Worm (Caenorhabditis elegans): ENCODE results near the gene F22F7.4.
"Not testable (repeated sequence)": the region's sequence is repeated elsewhere in the genome, so short reads cannot be mapped to it uniquely, and the experiment has no call there.

F22F7.4 gene

ce11 chrV:2085745-2086267 is 20.1 kb downstream of the F22F7.4 start, which contains the start of gene F36F12.3:
Gene F36F12.3 (plus strand): TSS chrV:2085795.
- TF ChIP-seq Y95B8A.8 (GFP tag; IDR thresholded peaks at IDR 0.05) (0 out of 2 replicates have a peak, but pooled peaks have one; percentile 15), F37B4.10 (GFP tag; IDR thresholded peaks at IDR 0.05) (0 out of 2 replicates have a peak, but pooled peaks have one; percentile 63), egrh-3 (GFP tag; IDR thresholded peaks at IDR 0.05) (peak; percentile 26; the same call in 1 of the 2 replicates), zfh-2 (GFP tag; conservative IDR thresholded peaks at IDR 0.05) (0 out of 2 replicates have a peak, but pooled peaks have one; percentile 11), rpc-1 (tag; optimal IDR thresholded peaks at IDR 0.05) (peak; percentile 20)
- not testable (repeated sequence) for TF ChIP-seq rpc-1 (optimal IDR thresholded peaks at IDR 0.05)

- 0 out of 2 replicates have a peak, but pooled peaks have one; percentile 51 for TF ChIP-seq ztf-25 (GFP tag; IDR thresholded peaks at IDR 0.05)
- no peak for TF ChIP-seq gei-17 (GFP tag; optimal IDR thresholded peaks at IDR 0.05)
- TF ChIP-seq nhr-120 (GFP tag; IDR thresholded peaks at IDR 0.05): no peak
- TF ChIP-seq egrh-3 (GFP tag; IDR thresholded peaks at IDR 0.05): peak; percentile 23; the same call in 1 of the 2 replicates
- TF ChIP-seq madf-6 (GFP tag; IDR thresholded peaks at IDR 0.05): no peak
- TF ChIP-seq zfh-2 (GFP tag; conservative IDR thresholded peaks at IDR 0.05): peak; percentile 56
- no peak for TF ChIP-seq snpc-1.1 (tag; optimal IDR thresholded peaks at IDR 0.05; ENCODE audit: insufficient read depth)
These were observed 22.0 kb downstream of the F22F7.4 start for ce11 chrV:2083869-2084268.

ce11 chrV:2081894-2082293 is 24.0 kb downstream of the F22F7.4 start:
- no peak for TF ChIP-seq mes-4 (tag; optimal IDR thresholded peaks at IDR 0.05)
- no peak for TF ChIP-seq B0336.3 (GFP tag; IDR thresholded peaks at IDR 0.05)
- TF ChIP-seq Y53F4B.3 (GFP tag; IDR thresholded peaks at IDR 0.05): no peak
- TF ChIP-seq madf-3 (GFP tag; IDR thresholded peaks at IDR 0.05): no peak
- TF ChIP-seq chd-7 (tag; optimal IDR thresholded peaks at IDR 0.05): no peak
- TF ChIP-seq fkh-3 (tag; optimal IDR thresholded peaks at IDR 0.05): no peak
- TF ChIP-seq tlf-1 (GFP tag; optimal IDR thresholded peaks at IDR 0.05): no peak
- no peak for TF ChIP-seq ekl-4 (GFP tag; IDR thresholded peaks at IDR 0.05)
- TF ChIP-seq athp-1 (tag; optimal IDR thresholded peaks at IDR 0.05): no peak
- TF ChIP-seq F10E7.11 (tag; optimal IDR thresholded peaks at IDR 0.05): no peak
- TF ChIP-seq let-607 (tag; optimal IDR thresholded peaks at IDR 0.05): no peak
- no peak for TF ChIP-seq lag-1 (GFP tag; IDR thresholded peaks at IDR 0.05)
- TF ChIP-seq ama-1 (optimal IDR thresholded peaks at IDR 0.05): no peak
- TF ChIP-seq ama-1 (GFP tag; optimal IDR thresholded peaks at IDR 0.05): no peak
- TF ChIP-seq ceh-100 (GFP tag; IDR thresholded peaks at IDR 0.05): no peak

- no peak for TF ChIP-seq nfyb-1 (GFP tag; IDR thresholded peaks at IDR 0.05)
- no peak for TF ChIP-seq lsl-1 (GFP tag; optimal IDR thresholded peaks at IDR 0.05)
- no peak for TF ChIP-seq Y95B8A.8 (GFP tag; IDR thresholded peaks at IDR 0.05)
- no peak for TF ChIP-seq nfya-2 (GFP tag; IDR thresholded peaks at IDR 0.05)
- TF ChIP-seq Y53G8AR.9 (GFP tag; conservative IDR thresholded peaks at IDR 0.05): no peak
- no peak for TF ChIP-seq atf-7 (tag; optimal IDR thresholded peaks at IDR 0.05)
- TF ChIP-seq F55B11.4 (tag; optimal IDR thresholded peaks at IDR 0.05; ENCODE audit: borderline replicate concordance, insufficient read depth): no peak
- TF ChIP-seq ceh-27 (GFP tag; optimal IDR thresholded peaks at IDR 0.05): no peak
- no peak for TF ChIP-seq bed-1 (GFP tag; IDR thresholded peaks at IDR 0.05)
These were observed 24.6 kb downstream of the F22F7.4 start for ce11 chrV:2081269-2081668.

All from whole organism, young adult.